Worm (Caenorhabditis elegans): ENCODE results near the gene srsx-24.
A peak's percentile ranks its signal among the peaks of the same experiment; 100 is the strongest.

Gene srsx-24

DNA sequence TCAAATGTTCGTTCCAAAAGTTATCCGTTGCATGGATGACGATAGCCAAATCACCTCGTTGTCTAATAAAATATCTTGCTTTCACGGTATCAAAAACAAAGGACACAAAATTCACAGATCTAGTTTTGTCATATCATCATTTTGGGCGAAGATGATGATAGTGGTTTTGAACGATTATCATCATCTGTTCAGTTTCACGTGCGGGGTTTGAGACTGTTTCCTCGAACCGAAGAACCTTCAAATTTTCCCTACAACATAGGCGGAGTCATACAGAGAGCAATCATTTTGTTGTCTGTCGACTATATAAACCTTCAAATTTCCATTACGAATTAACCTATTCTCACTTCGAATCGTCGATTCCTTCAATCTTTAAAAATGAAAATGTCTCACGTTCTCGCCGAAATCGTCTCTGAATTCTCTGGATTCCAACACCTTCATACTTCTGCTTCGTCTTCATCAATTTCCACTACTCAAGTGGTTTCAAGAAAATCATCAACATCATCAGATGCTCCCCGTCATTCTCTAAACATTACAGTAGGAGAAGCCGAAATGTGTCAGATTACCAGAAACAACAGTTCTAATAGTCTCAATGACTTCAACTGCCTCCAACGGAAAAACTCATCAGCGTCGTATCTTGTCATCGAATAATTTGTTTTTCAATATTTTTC is 34.0 kb upstream of the srsx-24 start, which contains the start of gene F18E3.11 (continued):
- no peak for TF ChIP-seq zfp-3 (GFP tag; conservative IDR thresholded peaks at IDR 0.05)
- TF ChIP-seq hmg-1.1 (GFP tag; IDR thresholded peaks at IDR 0.05), result no peak
- TF ChIP-seq D1046.2 (GFP tag; IDR thresholded peaks at IDR 0.05), result no peak
- no peak for TF ChIP-seq nhr-6 (tag; optimal IDR thresholded peaks at IDR 0.05)
- TF ChIP-seq tra-1 (GFP tag; IDR thresholded peaks at IDR 0.05), result 0 out of 2 replicates have a peak, but pooled peaks have one; percentile 29
- peak; percentile 71 for TF ChIP-seq hlh-11 (tag; optimal IDR thresholded peaks at IDR 0.05)
- TF ChIP-seq ceh-82 (tag; optimal IDR thresholded peaks at IDR 0.05), result no peak
- TF ChIP-seq daf-16 (GFP tag; optimal IDR thresholded peaks at IDR 0.05), result no peak
- TF ChIP-seq daf-16 (tag; optimal IDR thresholded peaks at IDR 0.05), result no peak
- peak in 1 of 2 experiments; percentile 69 for TF ChIP-seq mdl-1 (tag; optimal IDR thresholded peaks at IDR 0.05)
- no peak for TF ChIP-seq pqm-1 (tag; optimal IDR thresholded peaks at IDR 0.05)
- no peak for TF ChIP-seq Y48G9A.11 (GFP tag; IDR thresholded peaks at IDR 0.05)
- no peak for TF ChIP-seq nhr-237 (tag; optimal IDR thresholded peaks at IDR 0.05)
- no peak for TF ChIP-seq ceh-44 (GFP tag; IDR thresholded peaks at IDR 0.05)
- no peak for TF ChIP-seq aly-2 (tag; optimal IDR thresholded peaks at IDR 0.05)
- peak; percentile 72 for TF ChIP-seq nhr-25 (tag; optimal IDR thresholded peaks at IDR 0.05; ENCODE audit: borderline replicate concordance, insufficient read depth)
- TF ChIP-seq arid-1 (GFP tag; conservative IDR thresholded peaks at IDR 0.05), result no peak
- no peak for TF ChIP-seq lin-39 (tag; optimal IDR thresholded peaks at IDR 0.05)
- no peak for TF ChIP-seq F37D6.2 (tag; optimal IDR thresholded peaks at IDR 0.05)
- TF ChIP-seq set-16 (GFP tag; IDR thresholded peaks at IDR 0.05), result no peak
- no peak for TF ChIP-seq mep-1 (tag; optimal IDR thresholded peaks at IDR 0.05)

DNA sequence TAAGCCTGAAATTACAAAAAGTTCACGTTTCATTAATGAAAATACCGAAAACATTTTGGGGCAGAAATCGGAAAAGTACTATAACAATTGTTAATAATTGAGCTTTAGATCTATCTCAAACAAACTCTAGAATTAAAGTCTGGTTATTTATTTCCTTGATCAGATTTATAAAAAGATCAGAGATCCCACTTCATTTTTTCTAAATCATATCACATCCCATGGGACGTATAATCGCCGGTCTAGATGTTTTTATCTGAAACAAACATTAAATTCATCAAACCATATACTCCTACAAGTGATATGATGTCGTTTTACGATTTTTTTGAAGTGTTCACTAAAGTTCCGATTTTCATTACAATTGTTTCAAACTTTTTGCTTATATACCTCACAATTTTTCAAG is 32.4 kb upstream of the srsx-24 start, which contains the start of gene str-41:
Gene str-41 (plus strand): TSS at position 301 of the 400 bp plus-strand sequence.
- TF ChIP-seq nhr-111 (GFP tag; optimal IDR thresholded peaks at IDR 0.05), result no peak
- no peak for TF ChIP-seq duxl-1 (tag; optimal IDR thresholded peaks at IDR 0.05; ENCODE audit: poor library complexity)
- no peak for TF ChIP-seq nhr-6 (tag; optimal IDR thresholded peaks at IDR 0.05)
- no peak for TF ChIP-seq vab-7 (GFP tag; IDR thresholded peaks at IDR 0.05)
- TF ChIP-seq ceh-44 (GFP tag; IDR thresholded peaks at IDR 0.05), result no peak
- TF ChIP-seq F37D6.2 (tag; optimal IDR thresholded peaks at IDR 0.05), result no peak
- no peak for TF ChIP-seq aly-2 (tag; optimal IDR thresholded peaks at IDR 0.05)
- no peak for TF ChIP-seq spr-3 (GFP tag; optimal IDR thresholded peaks at IDR 0.05)
- TF ChIP-seq nhr-25 (tag; optimal IDR thresholded peaks at IDR 0.05; ENCODE audit: borderline replicate concordance, insufficient read depth), result no peak
- no peak for TF ChIP-seq gei-8 (GFP tag; optimal IDR thresholded peaks at IDR 0.05)

DNA sequence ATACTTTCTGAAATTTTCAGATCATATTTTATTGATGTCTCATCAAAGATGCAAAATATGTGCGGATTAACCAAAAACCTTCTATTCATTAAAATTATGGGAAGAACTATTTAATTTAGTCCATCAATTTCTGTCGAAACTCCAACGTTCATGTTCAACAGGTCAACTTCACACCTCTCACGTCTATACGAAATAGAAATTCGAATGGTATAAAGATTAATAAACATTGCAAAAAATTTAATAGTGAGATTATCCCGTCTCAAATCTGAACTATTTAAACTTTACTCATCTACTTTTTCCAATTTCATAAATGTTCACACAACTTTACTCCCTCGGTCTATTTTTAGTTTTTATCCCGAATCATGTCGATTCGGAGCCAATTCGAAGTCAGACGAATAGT is 30.3 kb upstream of the srsx-24 start, which contains the start of gene R13D7.2:
Gene R13D7.2 (plus strand): TSS at position 301 of the 400 bp plus-strand sequence.
- TF ChIP-seq hlh-30 (tag; optimal IDR thresholded peaks at IDR 0.05; ENCODE audit: insufficient read depth), result no peak
- TF ChIP-seq egl-43 (GFP tag; IDR thresholded peaks at IDR 0.05), result no peak
- no peak for TF ChIP-seq zfp-2 (tag; optimal IDR thresholded peaks at IDR 0.05)
- no peak for TF ChIP-seq Y105C5A.15 (GFP tag; IDR thresholded peaks at IDR 0.05)
- no peak for TF ChIP-seq vab-7 (GFP tag; IDR thresholded peaks at IDR 0.05)
- TF ChIP-seq nhr-11 (tag; optimal IDR thresholded peaks at IDR 0.05), result no peak
- TF ChIP-seq unc-39 (tag; optimal IDR thresholded peaks at IDR 0.05), result no peak
- TF ChIP-seq saeg-2 (GFP tag; IDR thresholded peaks at IDR 0.05), result no peak
- TF ChIP-seq snpc-1.2 (GFP tag; IDR thresholded peaks at IDR 0.05), result no peak
- no peak for TF ChIP-seq php-3 (GFP tag; IDR thresholded peaks at IDR 0.05)

DNA sequence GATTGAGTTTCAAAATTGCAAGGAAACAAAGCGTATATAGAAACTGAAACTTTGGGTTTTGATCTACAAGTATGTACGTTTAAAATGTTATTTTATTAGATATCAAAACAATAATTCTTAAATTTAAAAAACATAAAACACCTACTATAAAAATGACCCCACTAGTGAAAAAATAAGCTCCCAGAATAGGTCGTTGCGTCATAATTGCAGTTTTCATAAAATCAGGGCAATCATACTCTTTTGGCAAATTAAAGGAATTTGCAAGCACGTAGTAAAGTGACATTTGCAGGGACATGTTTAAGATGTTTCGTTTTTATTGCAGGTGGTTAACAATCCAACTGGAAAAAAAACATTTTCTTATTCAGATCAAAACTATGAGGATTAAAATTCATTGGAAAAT is 29.2 kb upstream of the srsx-24 start, which contains the start of gene srt-6:
Gene srt-6 (minus strand): TSS at position 295 of the 400 bp plus-strand sequence.
- no peak for TF ChIP-seq daf-8 (GFP tag; IDR thresholded peaks at IDR 0.05)
- no peak for TF ChIP-seq Y75B8A.6 (GFP tag; IDR thresholded peaks at IDR 0.05)
- no peak for TF ChIP-seq tag-97 (GFP tag; IDR thresholded peaks at IDR 0.05)
- TF ChIP-seq D1046.2 (GFP tag; IDR thresholded peaks at IDR 0.05), result no peak
- TF ChIP-seq hlh-30 (tag; optimal IDR thresholded peaks at IDR 0.05; ENCODE audit: insufficient read depth), result no peak
- no peak for TF ChIP-seq nhr-76 (tag; optimal IDR thresholded peaks at IDR 0.05)
- no peak for TF ChIP-seq fos-1 (tag; optimal IDR thresholded peaks at IDR 0.05)
- no peak for TF ChIP-seq madf-9 (GFP tag; conservative IDR thresholded peaks at IDR 0.05)
- no peak for TF ChIP-seq hmg-1.1 (GFP tag; IDR thresholded peaks at IDR 0.05)
- TF ChIP-seq ZK546.5 (tag; optimal IDR thresholded peaks at IDR 0.05), result no peak
- TF ChIP-seq F10B5.3 (tag; optimal IDR thresholded peaks at IDR 0.05), result no peak
- no peak for TF ChIP-seq daf-19 (GFP tag; conservative IDR thresholded peaks at IDR 0.05)
- no peak for TF ChIP-seq spr-1 (tag; optimal IDR thresholded peaks at IDR 0.05)
- no peak for TF ChIP-seq saeg-2 (GFP tag; IDR thresholded peaks at IDR 0.05)

All from whole organism, L4 larva.